Worm (Caenorhabditis elegans) whole organism, L1 larva: ENCODE data around the gene tnt-3.

Experiments
- C16A3.4 ChIP-seq: fragments of 150-350 bp; optimal IDR thresholded peaks from 2 replicates; lab custom pipeline; 2014; ENCODE audit warnings: missing biosample characterization, missing genetic modification characterization
- C34B4.2 ChIP-seq: sonication (generic microtip); optimal IDR thresholded peaks from 2 replicates; lab custom pipeline; 2017; ENCODE audit warnings: mild to moderate bottlenecking, missing genetic modification characterization, missing compliant biosample characterization
- F16B12.6 ChIP-seq: fragments of 150-350 bp; optimal IDR thresholded peaks from 2 replicates; lab custom pipeline; 2014; ENCODE audit warnings: missing biosample characterization, missing genetic modification characterization
- aly-2 ChIP-seq: fragments of 150-350 bp; optimal IDR thresholded peaks from 2 replicates; lab custom pipeline; 2014; ENCODE audit warnings: missing biosample characterization, missing genetic modification characterization
- blmp-1 ChIP-seq: fragments of 150-350 bp; optimal IDR thresholded peaks from 2 replicates; lab custom pipeline; 2014; ENCODE audit warnings: missing biosample characterization, missing genetic modification characterization
- ceh-82 ChIP-seq, 3 experiments: fragments of 150-350 bp in 1 of 3; sonication (generic microtip) in 2 of 3; optimal IDR thresholded peaks; 2 replicates each; lab custom pipeline; 2014 to 2017; ENCODE audit warnings: missing biosample characterization in 3 of 3, missing genetic modification characterization in 3 of 3
- ceh-88 ChIP-seq: fragments of 200-800 bp; sonication (Bioruptor generic); IDR thresholded peaks from 2 replicates; pipeline ENCODE4 v1.3.6; 2022; ENCODE audit warnings: missing genetic modification characterization, missing compliant biosample characterization
- dpl-1 ChIP-seq, 3 experiments: fragments of 150-350 bp in 2 of 3; sonication (generic microtip) in 1 of 3; optimal IDR thresholded peaks; 2 replicates each; lab custom pipeline; 2014 to 2017; ENCODE audit warnings: missing biosample characterization in 3 of 3, missing genetic modification characterization in 3 of 3, missing genetic modification reagents in 3 of 3
- efl-1 ChIP-seq, 4 experiments: fragments of 150-350 bp; optimal IDR thresholded peaks in 3 of 4; peaks in 1 of 4; 1 replicate in 1 of 4; 2 replicates in 3 of 4; lab custom pipeline; 2014; ENCODE audit warnings: missing biosample characterization in 2 of 4, missing genetic modification characterization in 2 of 4, missing genetic modification reagents in 2 of 4
- efl-3 ChIP-seq: fragments of 200-800 bp; sonication (Bioruptor generic); optimal IDR thresholded peaks from 2 replicates; lab custom pipeline; 2018; ENCODE audit warnings: mild to moderate bottlenecking, missing genetic modification characterization, missing compliant biosample characterization
- elt-2 ChIP-seq: sonication (generic microtip); optimal IDR thresholded peaks from 2 replicates; lab custom pipeline; 2016; ENCODE audit warnings: missing genetic modification characterization, mild to moderate bottlenecking, inconsistent platforms, missing compliant biosample characterization, missing genetic modification reagents
- elt-3 ChIP-seq, 6 experiments: fragments of 150-350 bp in 1 of 6; sonication (generic microtip); optimal IDR thresholded peaks; 2 replicates each; lab custom pipeline; 2017 to 2018; ENCODE audit warnings: missing biosample characterization in 6 of 6, missing genetic modification characterization in 6 of 6, inconsistent platforms in 1 of 6
- ets-5 ChIP-seq: fragments of 200-800 bp; sonication (Bioruptor generic); IDR thresholded peaks from 2 replicates; pipeline ENCODE4 v1.3.6; 2022; ENCODE audit warnings: missing genetic modification characterization, missing compliant biosample characterization
- fkh-4 ChIP-seq: sonication (generic microtip); optimal IDR thresholded peaks from 2 replicates; lab custom pipeline; 2016; ENCODE audit warnings: missing compliant biosample characterization, missing genetic modification characterization, borderline replicate concordance
- grh-1 ChIP-seq: fragments of 200-800 bp; sonication (Bioruptor generic); IDR thresholded peaks from 2 replicates; pipeline ENCODE4 v1.3.6; 2022; ENCODE audit warnings: missing genetic modification reagents, missing genetic modification characterization, missing compliant biosample characterization
- irx-1 ChIP-seq: sonication (generic microtip); optimal IDR thresholded peaks from 2 replicates; lab custom pipeline; 2016; ENCODE audit warnings: missing genetic modification characterization, missing compliant biosample characterization
- jun-1 ChIP-seq: fragments of 150-350 bp; optimal IDR thresholded peaks from 2 replicates; lab custom pipeline; 2014; ENCODE audit warnings: missing biosample characterization, missing genetic modification reagents, missing genetic modification characterization
- lin-13 ChIP-seq: fragments of 150-350 bp; optimal IDR thresholded peaks from 2 replicates; lab custom pipeline; 2014; ENCODE audit warnings: missing biosample characterization, missing genetic modification reagents, missing genetic modification characterization
- lin-14 ChIP-seq: fragments of 200-800 bp; sonication (Bioruptor generic); optimal IDR thresholded peaks from 2 replicates; lab custom pipeline; 2018; ENCODE audit warnings: mild to moderate bottlenecking, missing genetic modification characterization, moderate library complexity, missing compliant biosample characterization
- lin-35 ChIP-seq, 2 experiments: fragments of 150-350 bp; optimal IDR thresholded peaks; 2 replicates each; lab custom pipeline; 2014; ENCODE audit warnings: missing biosample characterization in 2 of 2, missing genetic modification characterization in 2 of 2, missing genetic modification reagents in 2 of 2
- lsy-2 ChIP-seq, 2 experiments: fragments of 150-350 bp; optimal IDR thresholded peaks; 2 replicates each; lab custom pipeline; 2014; ENCODE audit warnings: missing biosample characterization in 2 of 2, missing genetic modification characterization in 2 of 2
- mdl-1 ChIP-seq, 2 experiments: fragments of 150-350 bp; optimal IDR thresholded peaks; 2 replicates each; lab custom pipeline; 2014 to 2017; ENCODE audit warnings: missing biosample characterization in 2 of 2, missing genetic modification characterization in 2 of 2, inconsistent platforms in 1 of 2
- mef-2 ChIP-seq: fragments of 150-350 bp; optimal IDR thresholded peaks from 2 replicates; lab custom pipeline; 2014; ENCODE audit warnings: missing biosample characterization, missing genetic modification characterization
- mep-1 ChIP-seq: fragments of 150-350 bp; optimal IDR thresholded peaks from 2 replicates; lab custom pipeline; 2014; ENCODE audit warnings: missing biosample characterization, missing genetic modification characterization
- nhr-11 ChIP-seq: fragments of 150-350 bp; optimal IDR thresholded peaks from 2 replicates; lab custom pipeline; 2014; ENCODE audit warnings: missing biosample characterization, missing genetic modification characterization
- nhr-12 ChIP-seq: sonication (generic microtip); optimal IDR thresholded peaks from 2 replicates; lab custom pipeline; 2017; ENCODE audit warnings: missing biosample characterization, missing genetic modification characterization
- nhr-19 ChIP-seq: fragments of 200-800 bp; sonication (Bioruptor generic); conservative IDR thresholded peaks from 2 replicates; pipeline ENCODE4 v1.3.6; 2022; ENCODE audit warnings: missing genetic modification characterization, missing compliant biosample characterization
- nhr-20 ChIP-seq: sonication (generic microtip); optimal IDR thresholded peaks from 2 replicates; lab custom pipeline; 2016; ENCODE audit warnings: mild to moderate bottlenecking, missing genetic modification characterization, missing compliant biosample characterization
- nhr-237 ChIP-seq: fragments of 150-350 bp; optimal IDR thresholded peaks from 2 replicates; lab custom pipeline; 2014; ENCODE audit warnings: missing biosample characterization, missing genetic modification characterization
- nhr-47 ChIP-seq: sonication (generic microtip); optimal IDR thresholded peaks from 2 replicates; lab custom pipeline; 2016; ENCODE audit warnings: mild to moderate bottlenecking, missing genetic modification characterization, moderate library complexity, missing compliant biosample characterization
- nhr-71 ChIP-seq: sonication (generic microtip); optimal IDR thresholded peaks from 2 replicates; lab custom pipeline; 2016; ENCODE audit warnings: mild to moderate bottlenecking, missing genetic modification characterization, moderate library complexity, missing compliant biosample characterization
- nhr-77 ChIP-seq: fragments of 150-350 bp; optimal IDR thresholded peaks from 2 replicates; lab custom pipeline; 2014; ENCODE audit warnings: missing biosample characterization, missing genetic modification characterization
- nhr-85 ChIP-seq: sonication (generic microtip); peaks from one replicate; lab custom pipeline; 2016; ENCODE audit warnings: missing genetic modification characterization, inconsistent platforms, missing compliant biosample characterization
- nhr-90 ChIP-seq: sonication (generic microtip); optimal IDR thresholded peaks from 2 replicates; lab custom pipeline; 2016; ENCODE audit warnings: mild to moderate bottlenecking, missing genetic modification characterization, missing compliant biosample characterization; ENCODE audit not compliant: poor library complexity
- pag-3 ChIP-seq: sonication (generic microtip); optimal IDR thresholded peaks from 2 replicates; lab custom pipeline; 2017; ENCODE audit warnings: missing genetic modification characterization, mild to moderate bottlenecking, missing compliant biosample characterization, antibody characterized with exemption, borderline replicate concordance; ENCODE audit not compliant: insufficient read depth
- pqm-1 ChIP-seq: sonication (generic microtip); optimal IDR thresholded peaks from 3 replicates; lab custom pipeline; 2017; ENCODE audit warnings: missing biosample characterization, missing genetic modification characterization
- snu-23 ChIP-seq: sonication (generic microtip); optimal IDR thresholded peaks from 2 replicates; lab custom pipeline; 2016; ENCODE audit warnings: missing genetic modification characterization, missing compliant biosample characterization
- sox-4 ChIP-seq: sonication (generic microtip); optimal IDR thresholded peaks from 2 replicates; lab custom pipeline; 2016; ENCODE audit warnings: missing genetic modification characterization, missing compliant biosample characterization
- sptf-1 ChIP-seq: fragments of 150-350 bp; optimal IDR thresholded peaks from 2 replicates; lab custom pipeline; 2014; ENCODE audit warnings: missing biosample characterization, missing genetic modification characterization
- sup-37 ChIP-seq: fragments of 200-800 bp; sonication (Bioruptor generic); optimal IDR thresholded peaks from 2 replicates; lab custom pipeline; 2018; ENCODE audit warnings: mild to moderate bottlenecking, missing genetic modification characterization, missing compliant biosample characterization
- swsn-7 ChIP-seq: sonication (generic microtip); optimal IDR thresholded peaks from 2 replicates; lab custom pipeline; 2016; ENCODE audit warnings: missing genetic modification characterization, missing compliant biosample characterization
- tbx-2 ChIP-seq: sonication (generic microtip); optimal IDR thresholded peaks from 2 replicates; lab custom pipeline; 2016; ENCODE audit warnings: missing genetic modification characterization, missing compliant biosample characterization
- tlp-1 ChIP-seq: fragments of 150-350 bp; optimal IDR thresholded peaks from 2 replicates; lab custom pipeline; 2014; ENCODE audit warnings: missing biosample characterization, missing genetic modification characterization
- unc-130 ChIP-seq: fragments of 150-350 bp; optimal IDR thresholded peaks from 2 replicates; lab custom pipeline; 2017; ENCODE audit warnings: missing biosample characterization, missing genetic modification characterization, inconsistent platforms
- xbp-1 ChIP-seq: sonication (generic microtip); optimal IDR thresholded peaks from 2 replicates; lab custom pipeline; 2016; ENCODE audit warnings: missing genetic modification characterization, missing compliant biosample characterization

The tnt-3 gene

DNA sequence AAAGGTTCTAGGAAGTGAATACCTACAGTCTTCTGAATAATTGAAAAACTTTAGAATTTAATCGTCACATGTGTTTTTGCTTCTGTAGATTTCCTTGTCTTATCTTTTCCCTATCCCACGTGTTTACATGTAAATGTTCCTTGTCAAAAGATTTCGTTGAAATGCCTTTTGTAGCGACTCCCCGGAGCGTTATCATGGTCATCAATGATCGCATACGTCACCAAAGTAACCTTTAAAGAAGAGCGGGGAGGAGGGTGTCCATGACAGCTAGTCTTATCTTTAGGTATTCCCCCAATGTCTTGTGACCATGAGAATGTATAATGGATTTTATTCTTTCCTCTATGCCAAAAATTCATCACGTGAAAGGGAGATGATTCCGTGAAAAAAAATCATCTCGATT lies 42.0 kb upstream of the tnt-3 start:
- TF ChIP-seq snu-23 (GFP tag; lab: Kevin White, UChicago) (peak; percentile 80), nhr-77 (tag; lab: Kevin White, UChicago) (no peak), mdl-1 (tag; optimal IDR thresholded peaks at IDR 0.05; lab: Kevin White, UChicago) (peak in 1 of 2 experiments; percentile 76), tbx-2 (tag; lab: Kevin White, UChicago) (peak; percentile 71), nhr-20 (tag; lab: Kevin White, UChicago) (peak; percentile 94), nhr-47 (peak; percentile 74), unc-130 (tag; lab: Kevin White, UChicago) (peak; percentile 62), swsn-7 (peak; percentile 21), elt-3 (tag; optimal IDR thresholded peaks at IDR 0.05; lab: Kevin White, UChicago) (peak in 5 of 6 experiments; percentile 72 to 97 (median 92)), ets-5 (GFP tag; lab: Robert Waterston, UW) (no peak), elt-2 (peak; percentile 85), tlp-1 (no peak), ceh-88 (GFP tag; lab: Robert Waterston, UW) (0 out of 2 replicates have a peak, but pooled peaks have one; percentile 33), dpl-1 (GFP tag; optimal IDR thresholded peaks at IDR 0.05; lab: Kevin White, UChicago) (peak in 2 of 3 experiments; percentile 12 to 17), mef-2 (tag; lab: Kevin White, UChicago) (no peak), efl-1 (optimal IDR thresholded peaks at IDR 0.05; lab: Kevin White, UChicago) (peak in 1 of 2 experiments; percentile 19), efl-1 (GFP tag; optimal IDR thresholded peaks at IDR 0.05 in 1 of 2; lab: Kevin White, UChicago) (no peak), C34B4.2 (no peak), lin-13 (GFP tag; lab: Kevin White, UChicago) (peak; percentile 18), nhr-12 (tag; lab: Kevin White, UChicago) (no peak), sup-37 (GFP tag; lab: Kevin White, UChicago) (no peak), F16B12.6 (no peak), nhr-19 (GFP tag; lab: Robert Waterston, UW) (peak; percentile 80), jun-1 (tag; lab: Kevin White, UChicago) (no peak), blmp-1 (tag; lab: Kevin White, UChicago) (peak; percentile 72), nhr-71 (tag; lab: Kevin White, UChicago) (peak; percentile 95), lsy-2 (tag; optimal IDR thresholded peaks at IDR 0.05; lab: Kevin White, UChicago) (peak; percentile 25 to 61), pqm-1 (tag; lab: Kevin White, UChicago) (no peak), irx-1 (tag; lab: Kevin White, UChicago) (peak; percentile 50), pag-3 (tag; lab: Kevin White, UChicago) (no peak), nhr-90 (peak; percentile 87), grh-1 (peak; percentile 42), lin-14 (GFP tag; lab: Kevin White, UChicago) (peak; percentile 89), lin-35 (GFP tag; optimal IDR thresholded peaks at IDR 0.05; lab: Kevin White, UChicago) (peak in 1 of 2 experiments; percentile 76), mep-1 (tag; lab: Kevin White, UChicago) (peak; percentile 63), xbp-1 (tag; lab: Kevin White, UChicago) (peak; percentile 52), nhr-85 (tag; lab: Kevin White, UChicago) (peak; percentile 99), nhr-11 (tag; lab: Kevin White, UChicago) (no peak), nhr-237 (tag; lab: Kevin White, UChicago) (no peak), C16A3.4 (peak; percentile 48), efl-3 (no peak)

DNA sequence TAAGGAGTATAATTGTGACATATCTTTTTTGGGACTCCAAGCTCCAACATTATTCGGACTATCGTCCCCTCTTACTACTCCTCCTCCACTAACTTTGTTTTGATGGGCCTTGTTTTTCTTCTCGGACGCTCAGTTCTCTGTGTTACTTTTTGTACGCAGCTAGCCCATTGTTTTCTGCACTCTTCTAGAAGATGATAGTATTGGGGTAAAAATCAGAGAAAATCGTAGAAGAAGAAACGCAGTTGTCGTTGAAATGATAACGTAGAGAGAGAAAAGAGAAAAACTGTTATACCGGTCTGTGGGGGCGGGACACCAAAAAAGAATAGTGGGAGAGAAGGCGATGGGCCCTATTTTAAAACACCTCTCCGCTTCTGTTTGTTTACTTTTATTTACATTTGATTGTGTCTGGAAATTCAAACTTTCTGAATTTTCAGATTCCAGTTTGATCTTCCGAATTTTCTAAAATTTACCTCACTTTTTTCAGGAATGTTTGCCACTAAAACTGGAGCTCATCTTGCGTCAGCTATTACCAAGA lies 40.7 kb upstream of the tnt-3 start, which contains the start of gene F45E1.4:
TSS of gene F45E1.4 (plus strand) at position 485 of the 535 bp plus-strand sequence.
- peak; percentile 82 for TF ChIP-seq nhr-85 (tag; lab: Kevin White, UChicago)
- peak; percentile 61 for TF ChIP-seq blmp-1 (tag; lab: Kevin White, UChicago)
- no peak for TF ChIP-seq sox-4
- peak; percentile 1 for TF ChIP-seq mep-1 (tag; lab: Kevin White, UChicago)
- TF ChIP-seq mef-2 (tag; lab: Kevin White, UChicago) = no peak
- TF ChIP-seq nhr-77 (tag; lab: Kevin White, UChicago) = no peak
- peak; percentile 11 for TF ChIP-seq tbx-2 (tag; lab: Kevin White, UChicago)
- no peak for TF ChIP-seq aly-2 (tag; lab: Kevin White, UChicago)
- no peak for TF ChIP-seq nhr-47
- TF ChIP-seq lin-14 (GFP tag; lab: Kevin White, UChicago) = peak; percentile 34
- no peak for TF ChIP-seq efl-1 (optimal IDR thresholded peaks at IDR 0.05; lab: Kevin White, UChicago)
- peak in 1 of 2 experiments; percentile 92 for TF ChIP-seq efl-1 (GFP tag; optimal IDR thresholded peaks at IDR 0.05 in 1 of 2; lab: Kevin White, UChicago)
- no peak for TF ChIP-seq dpl-1 (GFP tag; optimal IDR thresholded peaks at IDR 0.05; lab: Kevin White, UChicago)
- peak in 2 of 6 experiments; percentile 42 to 67 for TF ChIP-seq elt-3 (tag; optimal IDR thresholded peaks at IDR 0.05; lab: Kevin White, UChicago)
- TF ChIP-seq snu-23 (GFP tag; lab: Kevin White, UChicago) = peak; percentile 38
- no peak for TF ChIP-seq ceh-82 (tag; optimal IDR thresholded peaks at IDR 0.05; lab: Kevin White, UChicago)
- no peak for TF ChIP-seq fkh-4 (tag; lab: Kevin White, UChicago)
- peak; percentile 52 for TF ChIP-seq nhr-20 (tag; lab: Kevin White, UChicago)
- TF ChIP-seq grh-1 = no peak
- TF ChIP-seq sptf-1 (tag; lab: Kevin White, UChicago) = no peak
- TF ChIP-seq nhr-71 (tag; lab: Kevin White, UChicago) = peak; percentile 21
- TF ChIP-seq, all 84 proteins: peak for 10
